Worm (Caenorhabditis elegans): ENCODE measurements around the gene srsx-33.
"Not testable (repeated sequence)": the region's sequence is repeated elsewhere in the genome, so short reads cannot be mapped to it uniquely, and the experiment has no call there.

Gene srsx-33

ce11 chrV:11294393-11294792 lies 42.1 kb upstream of the srsx-33 start, which contains the start of gene T03F7.6:
Gene T03F7.6, plus strand, starts transcription at chrV:11294693.
- TF ChIP-seq fkh-10 (GFP tag; optimal IDR thresholded peaks at IDR 0.05) (no peak), unc-62 (GFP tag; optimal IDR thresholded peaks at IDR 0.05) (no peak), ZK546.5 (tag; optimal IDR thresholded peaks at IDR 0.05) (no peak)

ce11 chrV:11292682-11293081 lies 40.4 kb upstream of the srsx-33 start:
- no peak for TF ChIP-seq aly-2 (tag; optimal IDR thresholded peaks at IDR 0.05)
- TF ChIP-seq pqm-1 (tag; optimal IDR thresholded peaks at IDR 0.05): no peak
- no peak for TF ChIP-seq hmg-11 (tag; optimal IDR thresholded peaks at IDR 0.05)
- TF ChIP-seq pha-4 (tag; optimal IDR thresholded peaks at IDR 0.05): no peak
- TF ChIP-seq fkh-10 (GFP tag; optimal IDR thresholded peaks at IDR 0.05): no peak
- TF ChIP-seq nhr-12 (tag; optimal IDR thresholded peaks at IDR 0.05): no peak
- no peak for TF ChIP-seq tbx-2 (tag; optimal IDR thresholded peaks at IDR 0.05)
- TF ChIP-seq ama-1 (optimal IDR thresholded peaks at IDR 0.05): no peak
- TF ChIP-seq elt-2 (tag; optimal IDR thresholded peaks at IDR 0.05): no peak
- no peak for TF ChIP-seq fkh-2 (tag; optimal IDR thresholded peaks at IDR 0.05)
- TF ChIP-seq nhr-67 (tag; optimal IDR thresholded peaks at IDR 0.05): no peak
- TF ChIP-seq mml-1 (tag; optimal IDR thresholded peaks at IDR 0.05): no peak
- TF ChIP-seq ZK546.5 (tag; optimal IDR thresholded peaks at IDR 0.05): no peak
- TF ChIP-seq nhr-28 (tag; optimal IDR thresholded peaks at IDR 0.05): no peak
- TF ChIP-seq nhr-25 (tag; optimal IDR thresholded peaks at IDR 0.05): no peak
- no peak for TF ChIP-seq nhr-76 (tag; optimal IDR thresholded peaks at IDR 0.05)
- TF ChIP-seq ztf-11 (tag; optimal IDR thresholded peaks at IDR 0.05): no peak
- TF ChIP-seq mdl-1 (tag; optimal IDR thresholded peaks at IDR 0.05): no peak
- no peak for TF ChIP-seq sea-2 (GFP tag; optimal IDR thresholded peaks at IDR 0.05)

- TF ChIP-seq pha-4 (tag; optimal IDR thresholded peaks at IDR 0.05) (no peak), fos-1 (tag; optimal IDR thresholded peaks at IDR 0.05) (no peak), lin-39 (tag; optimal IDR thresholded peaks at IDR 0.05) (no peak), mdl-1 (tag; optimal IDR thresholded peaks at IDR 0.05) (no peak), ZK546.5 (tag; optimal IDR thresholded peaks at IDR 0.05) (no peak), pqm-1 (tag; optimal IDR thresholded peaks at IDR 0.05) (no peak), eor-1 (tag; optimal IDR thresholded peaks at IDR 0.05) (no peak), ceh-9 (tag; optimal IDR thresholded peaks at IDR 0.05) (no peak), nhr-28 (tag; optimal IDR thresholded peaks at IDR 0.05) (no peak), nhr-237 (tag; optimal IDR thresholded peaks at IDR 0.05) (no peak), nfya-1 (tag; optimal IDR thresholded peaks at IDR 0.05; ENCODE audit: insufficient read depth) (no peak), elt-2 (tag; optimal IDR thresholded peaks at IDR 0.05) (no peak), nhr-12 (tag; optimal IDR thresholded peaks at IDR 0.05) (no peak), ztf-4 (tag; optimal IDR thresholded peaks at IDR 0.05) (no peak), ceh-28 (tag; optimal IDR thresholded peaks at IDR 0.05) (no peak), snpc-4 (tag; optimal IDR thresholded peaks at IDR 0.05) (no peak)
Measured at ce11 chrV:11290888-11291287, 38.6 kb upstream of the srsx-33 start, which contains the start of gene C03E10.1. Gene C03E10.1, plus strand, starts transcription at chrV:11291188.

- not testable (repeated sequence) for TF ChIP-seq ceh-16, ceh-9, jun-1 (tag; optimal IDR thresholded peaks at IDR 0.05)
Measured at ce11 chrV:11286114-11286513, 33.8 kb upstream of the srsx-33 start, which contains the start of gene C03E10.3. Gene C03E10.3, plus strand, starts transcription at chrV:11286414.

ce11 chrV:11282272-11282671 lies 29.9 kb upstream of the srsx-33 start, which contains the start of gene gly-20:
Gene gly-20, plus strand, starts transcription at chrV:11282572.
- no peak for TF ChIP-seq elt-2 (tag; optimal IDR thresholded peaks at IDR 0.05)
- no peak for TF ChIP-seq unc-39 (tag; optimal IDR thresholded peaks at IDR 0.05)
- TF ChIP-seq nhr-23 (tag; optimal IDR thresholded peaks at IDR 0.05): no peak
- no peak for TF ChIP-seq pqm-1 (tag; optimal IDR thresholded peaks at IDR 0.05)
- TF ChIP-seq mdl-1 (tag; optimal IDR thresholded peaks at IDR 0.05): no peak
- TF ChIP-seq lsy-12 (tag; optimal IDR thresholded peaks at IDR 0.05): no peak
- TF ChIP-seq R02D3.7 (tag; optimal IDR thresholded peaks at IDR 0.05): no peak
- TF ChIP-seq nhr-11 (tag; optimal IDR thresholded peaks at IDR 0.05): no peak
- no peak for TF ChIP-seq daf-12 (tag; optimal IDR thresholded peaks at IDR 0.05)

Measured in whole organism, L3 larva.